Worm (Caenorhabditis elegans) whole organism, L1 larva: ENCODE results near the gene F22B3.10.

Experiments
- aly-2 ChIP-seq: fragments of 150-350 bp; optimal IDR thresholded peaks from 2 replicates; lab custom pipeline; 2014; ENCODE audit warnings: missing biosample characterization, missing genetic modification characterization
- efl-1 ChIP-seq, 4 experiments: fragments of 150-350 bp; optimal IDR thresholded peaks in 3 of 4; peaks in 1 of 4; 1 replicate in 1 of 4; 2 replicates in 3 of 4; lab custom pipeline; 2014; ENCODE audit warnings: missing biosample characterization in 2 of 4, missing genetic modification characterization in 2 of 4, missing genetic modification reagents in 2 of 4
- elt-3 ChIP-seq, 6 experiments: fragments of 150-350 bp in 1 of 6; sonication (generic microtip); optimal IDR thresholded peaks; 2 replicates each; lab custom pipeline; 2017 to 2018; ENCODE audit warnings: missing biosample characterization in 6 of 6, missing genetic modification characterization in 6 of 6, inconsistent platforms in 1 of 6
- fos-1 ChIP-seq: fragments of 150-350 bp; optimal IDR thresholded peaks from 2 replicates; lab custom pipeline; 2014; ENCODE audit warnings: missing biosample characterization, missing genetic modification characterization
- snpc-4 ChIP-seq: fragments of 150-350 bp; optimal IDR thresholded peaks from 2 replicates; lab custom pipeline; 2014; ENCODE audit warnings: missing biosample characterization, missing genetic modification characterization
- unc-62 ChIP-seq: fragments of 150-350 bp; optimal IDR thresholded peaks from 2 replicates; lab custom pipeline; 2014; ENCODE audit warnings: missing biosample characterization, missing genetic modification reagents, missing genetic modification characterization
- unc-98 ChIP-seq: fragments of 200-800 bp; sonication (Bioruptor generic); IDR thresholded peaks from 2 replicates; pipeline ENCODE4 v1.3.6; 2022; ENCODE audit warnings: missing genetic modification characterization, missing compliant biosample characterization

DNA sequence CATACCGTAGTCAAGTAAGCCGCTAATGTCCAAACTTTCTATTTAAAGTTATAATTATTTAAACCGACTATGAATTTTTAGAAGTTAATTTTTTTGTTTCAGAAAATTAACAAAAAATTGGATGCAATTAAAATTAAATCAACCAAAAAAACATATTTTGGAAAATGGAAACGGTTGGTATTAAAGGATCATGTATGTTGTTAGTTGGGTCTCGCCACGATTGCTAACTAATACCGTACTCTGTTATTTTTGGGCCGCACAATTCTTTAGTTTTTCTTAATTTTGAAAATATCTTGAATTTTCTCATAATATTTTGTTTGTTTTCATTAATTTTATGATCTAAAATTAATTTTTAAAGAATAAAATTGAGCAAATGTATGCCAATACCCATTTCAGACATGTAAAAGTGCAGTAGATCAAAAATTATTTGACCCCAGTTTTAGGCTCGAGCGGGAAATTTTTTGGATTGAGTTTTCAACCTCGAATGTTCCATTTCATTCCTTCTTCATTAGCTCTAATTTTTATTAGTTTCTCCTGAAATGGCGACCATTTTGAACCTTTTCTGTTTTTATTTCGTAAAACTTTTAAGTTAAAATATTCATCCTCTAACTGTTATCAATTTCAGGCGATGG lies 42.3 kb downstream of the F22B3.10 start, which contains the start of gene cbd-1:
- TF ChIP-seq efl-1 (optimal IDR thresholded peaks at IDR 0.05; lab: Kevin White, UChicago): no peak
- no peak for TF ChIP-seq efl-1 (GFP tag; optimal IDR thresholded peaks at IDR 0.05 in 1 of 2; lab: Kevin White, UChicago)
- no peak for TF ChIP-seq fos-1
- no peak for TF ChIP-seq aly-2 (tag; lab: Kevin White, UChicago)
- TF ChIP-seq elt-3 (tag; optimal IDR thresholded peaks at IDR 0.05; lab: Kevin White, UChicago): no peak
- no peak for TF ChIP-seq unc-98 (GFP tag; lab: Robert Waterston, UW)
- no peak for TF ChIP-seq snpc-4 (tag; lab: Kevin White, UChicago)
- TF ChIP-seq unc-62 (GFP tag; lab: Kevin White, UChicago): no peak
